Fruit fly (Drosophila melanogaster) whole organism, prepupa: ENCODE data around the gene Alh.

ENCODE experiments used
- Blimp-1 ChIP-seq: fragments of 200-800 bp; sonication (Bioruptor generic); optimal IDR thresholded peaks from 3 replicates; lab custom pipeline; 2017; ENCODE audit warnings: missing biosample characterization, missing genetic modification characterization, mild to moderate bottlenecking, moderate library complexity, missing genetic modification reagents
- CG10669 ChIP-seq: fragments of 200-800 bp; sonication (Bioruptor generic); optimal IDR thresholded peaks from 3 replicates; lab custom pipeline; 2018; ENCODE audit warnings: missing biosample characterization, mild to moderate bottlenecking, missing genetic modification characterization, moderate library complexity
- CG31627 ChIP-seq: fragments of 200-800 bp; sonication (Bioruptor generic); optimal IDR thresholded peaks from 3 replicates; lab custom pipeline; 2016; ENCODE audit warnings: missing biosample characterization, missing genetic modification characterization
- CG6792 ChIP-seq: fragments of 200-800 bp; sonication (Bioruptor generic); optimal IDR thresholded peaks from 3 replicates; lab custom pipeline; 2016; ENCODE audit warnings: missing biosample characterization, missing genetic modification characterization
- CG6854 ChIP-seq: fragments of 200-800 bp; sonication (Bioruptor generic); optimal IDR thresholded peaks from 2 replicates; lab custom pipeline; 2017; ENCODE audit warnings: missing biosample characterization, mild to moderate bottlenecking, missing genetic modification characterization
- CG8119 ChIP-seq: fragments of 200-800 bp; sonication (Bioruptor generic); IDR thresholded peaks from 3 replicates; pipeline ENCODE4 v1.3.6; 2022; ENCODE audit warnings: missing biosample characterization, missing genetic modification characterization
- CG8319 ChIP-seq: fragments of 200-800 bp; sonication (Bioruptor generic); optimal IDR thresholded peaks from 3 replicates; lab custom pipeline; 2016; ENCODE audit warnings: missing biosample characterization, missing genetic modification characterization
- Eip78C ChIP-seq: fragments of 200-800 bp; sonication (Bioruptor generic); peaks from one replicate; lab custom pipeline; 2016; ENCODE audit warnings: missing biosample characterization, missing genetic modification characterization
- Eip93F ChIP-seq: fragments of 200-800 bp; sonication (Bioruptor generic); optimal IDR thresholded peaks from 2 replicates; lab custom pipeline; 2016; ENCODE audit warnings: missing biosample characterization, mild to moderate bottlenecking, missing genetic modification characterization
- Gug ChIP-seq: fragments of 200-800 bp; sonication (Bioruptor generic); IDR thresholded peaks from 2 replicates; pipeline ENCODE4 v1.3.6; 2022; ENCODE audit warnings: missing biosample characterization, missing genetic modification characterization
- Lpt ChIP-seq: fragments of 200-800 bp; sonication (Bioruptor generic); optimal IDR thresholded peaks from 3 replicates; lab custom pipeline; 2016; ENCODE audit warnings: missing biosample characterization, missing genetic modification characterization
- OdsH ChIP-seq: fragments of 200-800 bp; sonication (Bioruptor generic); optimal IDR thresholded peaks from 3 replicates; lab custom pipeline; 2016; ENCODE audit warnings: missing biosample characterization, missing genetic modification characterization
- dac ChIP-seq: fragments of 200-800 bp; sonication (Bioruptor generic); optimal IDR thresholded peaks from 2 replicates; lab custom pipeline; 2017; ENCODE audit warnings: missing biosample characterization, mild to moderate bottlenecking, missing genetic modification characterization
- salr ChIP-seq, 2 experiments: fragments of 200-800 bp; sonication (Bioruptor generic); optimal IDR thresholded peaks; 3 replicates each; lab custom pipeline; 2016 to 2018; ENCODE audit warnings: missing biosample characterization in 2 of 2, missing genetic modification characterization in 2 of 2, mild to moderate bottlenecking in 1 of 2

dm6 chr3R:7157102-7157501 lies 33.1 kb upstream of the Alh start:
- TF ChIP-seq CG31627, result no peak
- TF ChIP-seq dac (GFP tag; lab: Kevin White, UChicago), result no peak
- TF ChIP-seq CG8319, result no peak
- TF ChIP-seq Blimp-1, result no peak
- TF ChIP-seq CG8119 (GFP tag; lab: Robert Waterston, UW), result no peak
- TF ChIP-seq Gug (GFP tag; lab: Robert Waterston, UW), result no peak
- TF ChIP-seq Eip93F, result no peak
- TF ChIP-seq CG6792 (GFP tag; lab: Kevin White, UChicago), result no peak
- no peak for TF ChIP-seq OdsH (GFP tag; lab: Kevin White, UChicago)
- TF ChIP-seq Eip78C (GFP tag; lab: Kevin White, UChicago), result no peak
- TF ChIP-seq CG6854 (GFP tag; lab: Kevin White, UChicago), result no peak
- no peak for TF ChIP-seq salr (GFP tag; optimal IDR thresholded peaks at IDR 0.05; lab: Kevin White, UChicago)
- TF ChIP-seq CG10669 (GFP tag; lab: Kevin White, UChicago), result no peak
- no peak for TF ChIP-seq Lpt (GFP tag; lab: Kevin White, UChicago)
